Worm (Caenorhabditis elegans) whole organism, early embryonic: ENCODE results near the gene Y55F3BR.11.

Source experiments
- B0310.2 ChIP-seq: sonication (generic microtip); optimal IDR thresholded peaks from 2 replicates; lab custom pipeline; 2016; ENCODE audit warnings: mild to moderate bottlenecking, missing genetic modification characterization, missing compliant biosample characterization
- F13C5.2 ChIP-seq: sonication (generic microtip); optimal IDR thresholded peaks from 2 replicates; lab custom pipeline; 2017; ENCODE audit warnings: mild to moderate bottlenecking, missing genetic modification characterization, inconsistent platforms, missing compliant biosample characterization
- aly-1 ChIP-seq: sonication (generic microtip); optimal IDR thresholded peaks from 2 replicates; lab custom pipeline; 2016; ENCODE audit warnings: missing genetic modification characterization, missing compliant biosample characterization
- ama-1 ChIP-seq: fragments of 150-350 bp; optimal IDR thresholded peaks from 2 replicates; lab custom pipeline; 2014
- ceh-13 ChIP-seq: fragments of 200-800 bp; sonication (Bioruptor generic); optimal IDR thresholded peaks from 2 replicates; lab custom pipeline; 2018; ENCODE audit warnings: mild to moderate bottlenecking, missing genetic modification characterization, missing compliant biosample characterization
- ceh-36 ChIP-seq: sonication (generic microtip); optimal IDR thresholded peaks from 2 replicates; lab custom pipeline; 2016; ENCODE audit warnings: missing genetic modification characterization, inconsistent platforms, missing compliant biosample characterization
- ets-7 ChIP-seq: sonication (generic microtip); optimal IDR thresholded peaks from 2 replicates; lab custom pipeline; 2016; ENCODE audit warnings: missing genotype, missing genetic modification characterization, missing compliant biosample characterization
- flt-1 ChIP-seq: fragments of 200-800 bp; sonication (Bioruptor generic); IDR thresholded peaks from 2 replicates; pipeline ENCODE4 v1.3.6; 2022; ENCODE audit warnings: missing genetic modification characterization, missing compliant biosample characterization
- hmbx-1 ChIP-seq: sonication (generic microtip); optimal IDR thresholded peaks from 2 replicates; lab custom pipeline; 2016; ENCODE audit warnings: mild to moderate bottlenecking, missing genetic modification characterization, missing compliant biosample characterization
- hmg-4 ChIP-seq: fragments of 200-800 bp; sonication (Bioruptor generic); optimal IDR thresholded peaks from 2 replicates; lab custom pipeline; 2018; ENCODE audit warnings: mild to moderate bottlenecking, missing genetic modification characterization, missing compliant biosample characterization
- hnd-1 ChIP-seq: sonication (generic microtip); optimal IDR thresholded peaks from 2 replicates; lab custom pipeline; 2016; ENCODE audit warnings: missing genetic modification characterization, missing compliant biosample characterization
- pes-1 ChIP-seq: fragments of 200-800 bp; sonication (Bioruptor generic); IDR thresholded peaks from 2 replicates; pipeline ENCODE4 v1.3.6; 2022; ENCODE audit warnings: missing genetic modification reagents, missing genetic modification characterization, missing compliant biosample characterization
- scrt-1 ChIP-seq: fragments of 200-800 bp; sonication (Bioruptor generic); IDR thresholded peaks from 2 replicates; pipeline ENCODE4 v1.3.6; 2022; ENCODE audit warnings: missing genetic modification characterization, missing compliant biosample characterization
- sea-1 ChIP-seq: fragments of 200-800 bp; sonication (Bioruptor generic); conservative IDR thresholded peaks from 2 replicates; pipeline ENCODE4 v1.3.6; 2022; ENCODE audit warnings: missing genetic modification characterization, missing compliant biosample characterization
- tbx-11 ChIP-seq: fragments of 200-800 bp; sonication (Bioruptor generic); IDR thresholded peaks from 2 replicates; pipeline ENCODE4 v1.3.6; 2022; ENCODE audit warnings: missing genetic modification characterization, missing compliant biosample characterization
- tbx-37 ChIP-seq: fragments of 200-800 bp; sonication (Bioruptor generic); conservative IDR thresholded peaks from 2 replicates; pipeline ENCODE4 v1.3.6; 2022; ENCODE audit warnings: missing genetic modification reagents, missing genetic modification characterization, missing compliant biosample characterization
- tra-4 ChIP-seq: sonication (generic microtip); optimal IDR thresholded peaks from 2 replicates; lab custom pipeline; 2017; ENCODE audit warnings: missing genetic modification characterization, missing compliant biosample characterization

The Y55F3BR.11 gene

DNA sequence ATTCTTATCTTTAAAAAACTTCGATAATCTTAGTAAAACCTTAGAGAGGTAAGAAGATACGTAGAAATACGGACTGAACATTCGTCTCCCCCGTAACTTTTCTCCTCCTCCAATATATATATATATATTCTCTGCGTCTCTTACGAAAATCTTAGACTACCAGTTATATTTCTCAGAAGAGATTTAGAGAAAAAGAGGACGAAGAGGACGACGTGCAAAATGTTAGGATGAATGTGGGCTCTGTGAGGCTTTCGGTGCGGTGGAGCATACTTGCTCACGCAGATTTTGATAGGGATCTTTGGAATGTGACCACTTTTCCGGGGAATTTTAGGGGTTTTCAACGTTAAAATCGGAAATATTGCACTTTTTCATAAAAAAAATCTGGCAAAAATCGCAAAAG lies 26.6 kb upstream of the Y55F3BR.11 start:
- TF ChIP-seq F13C5.2 (tag; lab: Kevin White, UChicago) = peak; percentile 22
- TF ChIP-seq flt-1 = peak; percentile 41; the same call in 1 of the 2 replicates
- no peak for TF ChIP-seq tbx-37 (GFP tag; lab: Robert Waterston, UW)

DNA sequence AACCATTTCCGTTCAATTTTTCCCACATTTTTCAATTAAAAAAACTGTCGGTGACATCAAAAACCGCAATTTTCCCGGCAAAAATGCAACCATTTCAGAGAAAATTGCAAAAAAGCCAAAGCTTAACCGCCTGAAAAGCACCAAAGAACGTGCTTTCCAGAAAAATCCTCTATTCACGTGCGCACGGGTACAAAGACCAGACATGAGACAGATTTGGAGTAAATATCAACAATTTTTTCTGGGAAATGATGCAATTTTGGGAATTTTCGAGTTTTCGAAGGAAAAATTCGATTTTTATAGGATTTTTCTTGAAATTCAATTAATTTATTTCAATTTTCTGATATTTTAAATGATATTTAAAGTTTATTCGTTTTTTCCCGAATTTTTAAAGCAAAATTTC lies 25.9 kb upstream of the Y55F3BR.11 start:
- TF ChIP-seq pes-1 (GFP tag; lab: Robert Waterston, UW) = no peak
- TF ChIP-seq F13C5.2 (tag; lab: Kevin White, UChicago) = no peak
- TF ChIP-seq hmg-4 (GFP tag; lab: Kevin White, UChicago) = no peak
- no peak for TF ChIP-seq tra-4

DNA sequence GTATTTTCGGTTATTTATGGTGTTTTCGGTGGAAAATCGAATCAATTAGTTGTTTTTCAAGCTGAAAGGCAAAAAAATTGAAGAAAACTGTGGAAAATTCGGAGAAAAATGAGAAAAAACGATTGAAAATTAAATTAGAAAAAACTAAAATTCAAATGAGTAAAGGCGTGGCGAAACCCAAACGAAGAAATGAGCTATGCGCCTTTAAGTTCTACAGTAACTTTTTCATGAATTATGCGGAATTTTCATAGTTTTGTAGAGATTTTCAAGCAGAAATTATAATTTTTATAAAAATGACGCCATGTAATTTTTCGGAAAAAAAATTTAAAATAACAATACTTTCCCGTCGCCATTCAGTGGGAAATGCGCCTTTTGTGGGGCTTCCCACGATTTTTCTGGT lies 25.3 kb upstream of the Y55F3BR.11 start:
- TF ChIP-seq hmbx-1 (tag; lab: Kevin White, UChicago) = no peak
- no peak for TF ChIP-seq tbx-37 (GFP tag; lab: Robert Waterston, UW)
- TF ChIP-seq sea-1 (GFP tag; lab: Robert Waterston, UW) = no peak
- TF ChIP-seq hnd-1 (tag; lab: Kevin White, UChicago) = no peak
- no peak for TF ChIP-seq aly-1 (tag; lab: Kevin White, UChicago)
- TF ChIP-seq tra-4 = no peak
- no peak for TF ChIP-seq hmg-4 (GFP tag; lab: Kevin White, UChicago)
- no peak for TF ChIP-seq ama-1 (lab: Kevin White, UChicago)
- no peak for TF ChIP-seq F13C5.2 (tag; lab: Kevin White, UChicago)
- TF ChIP-seq tbx-11 (GFP tag; lab: Robert Waterston, UW) = no peak
- no peak for TF ChIP-seq scrt-1 (GFP tag; lab: Robert Waterston, UW)
- TF ChIP-seq ets-7 (tag; lab: Kevin White, UChicago) = no peak
- no peak for TF ChIP-seq B0310.2
- TF ChIP-seq ceh-36 (tag; lab: Kevin White, UChicago) = no peak
- no peak for TF ChIP-seq flt-1
- TF ChIP-seq ceh-13 = no peak
- TF ChIP-seq pes-1 (GFP tag; lab: Robert Waterston, UW) = no peak

DNA sequence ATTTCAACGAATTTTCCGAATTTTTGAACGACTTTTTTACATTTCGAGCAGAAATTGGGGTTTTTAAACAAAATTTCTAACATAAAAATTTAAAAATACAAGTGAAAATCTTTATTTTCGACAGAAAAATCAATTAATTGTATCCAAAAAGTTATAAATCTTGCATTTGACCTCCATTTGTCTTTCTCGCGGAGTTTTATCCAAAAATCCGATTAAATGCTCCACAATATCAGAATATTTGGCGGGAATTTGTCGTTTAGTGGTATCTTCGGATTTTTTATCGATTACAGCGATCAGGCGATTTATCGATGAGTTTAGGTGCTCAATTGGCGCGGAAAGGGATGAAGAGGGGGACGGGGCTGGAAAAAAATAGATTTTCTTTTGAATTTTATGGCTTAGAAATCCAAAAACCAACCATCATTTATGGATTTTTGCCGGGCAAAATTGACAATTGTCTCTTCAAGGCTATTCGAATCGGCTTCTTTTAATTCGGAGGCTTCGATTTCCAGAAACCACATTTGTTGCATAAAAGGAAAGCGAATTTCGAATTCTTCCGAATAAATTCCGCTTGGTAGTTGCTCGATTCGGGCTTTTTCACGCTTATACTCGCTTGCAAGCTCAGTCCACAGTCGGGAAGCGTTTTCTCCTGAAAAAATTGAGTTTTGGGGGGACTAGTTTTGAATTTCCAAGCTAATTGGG lies 24.6 kb upstream of the Y55F3BR.11 start:
- no peak for TF ChIP-seq ama-1 (lab: Kevin White, UChicago)
- TF ChIP-seq B0310.2 = no peak
- no peak for TF ChIP-seq pes-1 (GFP tag; lab: Robert Waterston, UW)

DNA sequence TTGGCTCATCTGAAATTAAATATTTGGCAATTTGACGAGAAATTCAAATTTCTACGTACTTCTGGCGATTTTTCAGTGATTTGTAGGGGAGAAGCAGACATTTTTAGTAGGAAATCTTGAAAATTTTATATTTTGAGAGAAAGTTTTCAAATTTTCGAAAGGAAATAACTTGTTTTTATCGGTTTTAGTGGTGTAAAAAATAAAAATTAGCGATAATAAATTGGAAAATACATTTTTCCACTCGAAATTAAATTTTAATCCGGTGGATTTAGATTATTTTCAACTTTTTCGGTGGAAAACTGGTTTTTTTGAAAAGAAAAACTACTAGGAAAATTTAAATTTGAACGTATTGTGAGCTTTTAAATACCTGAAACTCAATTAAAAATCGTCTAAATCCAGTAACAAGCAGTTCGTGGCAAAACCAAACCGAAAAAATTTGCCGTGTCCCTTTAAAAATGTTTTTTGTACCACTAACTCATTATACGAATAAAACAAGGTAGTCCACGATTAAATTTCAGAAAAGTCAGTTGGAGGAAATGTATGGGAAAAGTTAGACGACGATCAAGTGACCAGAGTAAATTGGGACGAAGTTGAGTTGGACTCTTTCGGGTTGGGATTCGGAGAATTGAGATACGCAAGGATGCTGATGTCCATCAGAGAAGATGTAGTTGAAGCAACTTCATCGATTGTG lies 23.1 kb upstream of the Y55F3BR.11 start, which contains the start of the genes madf-1 and Y55F3BR.10:
Gene madf-1 (minus strand): TSS at position 101 of the 691 bp plus-strand sequence.
Gene Y55F3BR.10 (plus strand): TSS at position 641 of the 691 bp plus-strand sequence.
- no peak for TF ChIP-seq ceh-36 (tag; lab: Kevin White, UChicago)
- TF ChIP-seq aly-1 (tag; lab: Kevin White, UChicago) = no peak
- TF ChIP-seq scrt-1 (GFP tag; lab: Robert Waterston, UW) = no peak
- TF ChIP-seq hnd-1 (tag; lab: Kevin White, UChicago) = no peak
- TF ChIP-seq B0310.2 = no peak
- no peak for TF ChIP-seq ama-1 (lab: Kevin White, UChicago)
- TF ChIP-seq ets-7 (tag; lab: Kevin White, UChicago) = no peak

DNA sequence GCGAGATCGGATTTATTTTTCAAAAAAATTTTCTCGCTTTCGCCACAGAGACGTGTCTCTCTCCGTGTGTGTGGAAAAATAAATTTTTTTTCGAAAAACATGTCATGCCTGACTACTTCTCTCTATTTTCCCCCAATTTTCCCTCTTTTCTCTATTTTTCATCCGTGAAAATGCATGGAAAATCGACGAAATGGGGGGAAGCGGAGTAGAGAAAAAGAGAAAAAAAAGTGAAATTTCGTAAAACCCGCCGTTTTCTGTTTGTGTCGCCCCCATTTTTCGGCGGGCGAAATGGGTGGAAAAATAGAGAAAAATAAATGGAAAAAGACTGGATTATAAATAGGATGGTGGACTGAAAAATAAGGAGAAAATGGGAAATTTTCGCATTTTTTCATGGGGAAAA lies 21.5 kb upstream of the Y55F3BR.11 start:
- no peak for TF ChIP-seq ceh-13
- no peak for TF ChIP-seq flt-1
- no peak for TF ChIP-seq B0310.2
- TF ChIP-seq tra-4 = no peak
- TF ChIP-seq tbx-37 (GFP tag; lab: Robert Waterston, UW) = no peak
- TF ChIP-seq ama-1 (lab: Kevin White, UChicago) = no peak
- no peak for TF ChIP-seq aly-1 (tag; lab: Kevin White, UChicago)
- no peak for TF ChIP-seq hmg-4 (GFP tag; lab: Kevin White, UChicago)
- TF ChIP-seq ets-7 (tag; lab: Kevin White, UChicago) = no peak
- no peak for TF ChIP-seq tbx-11 (GFP tag; lab: Robert Waterston, UW)
- TF ChIP-seq F13C5.2 (tag; lab: Kevin White, UChicago) = no peak
- no peak for TF ChIP-seq sea-1 (GFP tag; lab: Robert Waterston, UW)
- no peak for TF ChIP-seq hmbx-1 (tag; lab: Kevin White, UChicago)
- TF ChIP-seq ceh-36 (tag; lab: Kevin White, UChicago) = no peak
- no peak for TF ChIP-seq hnd-1 (tag; lab: Kevin White, UChicago)

DNA sequence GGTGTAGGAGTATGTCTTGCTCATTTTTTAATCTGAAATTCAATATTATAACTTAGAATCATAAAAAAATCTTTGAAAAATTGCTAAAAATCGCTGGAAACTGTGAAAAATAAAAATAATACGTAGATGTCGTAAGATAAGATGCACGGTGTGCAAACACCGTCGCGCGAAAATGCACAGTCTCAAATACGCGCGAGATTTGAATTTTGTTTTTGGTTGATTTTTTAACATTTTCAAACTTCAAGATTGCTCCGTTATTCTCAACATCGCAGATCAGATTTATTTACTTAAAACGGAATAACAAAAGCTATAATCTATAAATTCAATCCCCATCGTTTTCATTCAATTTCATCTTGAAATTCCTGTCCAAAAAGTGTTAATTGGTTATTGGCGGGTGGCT lies 12.9 kb upstream of the Y55F3BR.11 start, which contains the start of gene Y55F3BR.6:
Gene Y55F3BR.6 (minus strand): TSS at position 32 of the 400 bp plus-strand sequence.
- TF ChIP-seq F13C5.2 (tag; lab: Kevin White, UChicago) = no peak

DNA sequence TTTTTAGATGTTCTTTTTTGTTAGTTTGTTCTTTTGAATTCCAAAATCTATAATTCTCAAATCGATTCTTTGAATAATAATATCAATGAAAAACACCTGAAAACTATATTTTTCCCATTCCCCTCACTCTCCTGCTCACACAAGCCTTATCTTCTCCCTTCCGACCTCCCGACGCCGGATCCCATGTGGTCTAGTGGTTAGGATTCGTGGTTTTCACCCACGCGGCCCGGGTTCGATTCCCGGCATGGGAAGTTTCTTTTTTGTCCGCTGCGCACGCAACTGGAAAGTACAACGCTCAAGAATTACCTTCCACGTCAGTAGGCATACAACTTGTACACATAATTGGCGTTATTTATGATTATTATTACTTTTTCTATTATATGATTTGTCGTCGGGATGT lies 12.4 kb upstream of the Y55F3BR.11 start:
- peak; percentile 52 for TF ChIP-seq ceh-36 (tag; lab: Kevin White, UChicago)
- peak; percentile 44 for TF ChIP-seq ceh-13
- peak; percentile 51 for TF ChIP-seq hnd-1 (tag; lab: Kevin White, UChicago)
- no peak for TF ChIP-seq ets-7 (tag; lab: Kevin White, UChicago)
- no peak for TF ChIP-seq tra-4
- peak; percentile 76; the same call in 1 of the 2 replicates for TF ChIP-seq scrt-1 (GFP tag; lab: Robert Waterston, UW)
- peak; percentile 70 for TF ChIP-seq F13C5.2 (tag; lab: Kevin White, UChicago)
- peak; percentile 52; the same call in 1 of the 2 replicates for TF ChIP-seq tbx-37 (GFP tag; lab: Robert Waterston, UW)
- TF ChIP-seq tbx-11 (GFP tag; lab: Robert Waterston, UW) = peak; percentile 76
- TF ChIP-seq hmbx-1 (tag; lab: Kevin White, UChicago) = no peak
- peak; percentile 45 for TF ChIP-seq hmg-4 (GFP tag; lab: Kevin White, UChicago)
- TF ChIP-seq aly-1 (tag; lab: Kevin White, UChicago) = peak; percentile 41
- TF ChIP-seq sea-1 (GFP tag; lab: Robert Waterston, UW) = peak; percentile 65; the same call in 1 of the 2 replicates
- no peak for TF ChIP-seq ama-1 (lab: Kevin White, UChicago)
- peak; percentile 15 for TF ChIP-seq B0310.2
- peak; percentile 62 for TF ChIP-seq flt-1
- peak; percentile 75 for TF ChIP-seq pes-1 (GFP tag; lab: Robert Waterston, UW)
